Fruit fly (Drosophila melanogaster) whole organism, embryonic: ENCODE data around the gene FeCH.

Experiments used
- ATbp ChIP-seq: fragments of 200-800 bp; sonication (Bioruptor generic); optimal IDR thresholded peaks from 2 replicates; lab custom pipeline; 2017; ENCODE audit warnings: missing biosample characterization, mild to moderate bottlenecking, missing genetic modification characterization, missing genetic modification reagents
- Awh ChIP-seq: fragments of 200-800 bp; sonication (Bioruptor generic); IDR thresholded peaks from 2 replicates; pipeline ENCODE4, ENCODE4 v1.3.6; 2022; ENCODE audit warnings: missing biosample characterization, missing genetic modification characterization
- CG10321 ChIP-seq: fragments of 200-800 bp; sonication (Bioruptor generic); IDR thresholded peaks from 2 replicates; pipeline ENCODE4 v1.3.6; 2022; ENCODE audit warnings: missing biosample characterization, missing genetic modification characterization
- CG11398 ChIP-seq: fragments of 200-800 bp; sonication (Bioruptor generic); optimal IDR thresholded peaks from 2 replicates; lab custom pipeline; 2016; ENCODE audit warnings: missing biosample characterization, missing genetic modification characterization
- CG11456 ChIP-seq: fragments of 200-800 bp; sonication (Bioruptor generic); IDR thresholded peaks from 3 replicates; pipeline ENCODE4 v1.3.6; 2022; ENCODE audit warnings: missing biosample characterization, missing genetic modification characterization
- CG1647 ChIP-seq: fragments of 200-800 bp; sonication (Bioruptor generic); optimal IDR thresholded peaks from 3 replicates; lab custom pipeline; 2016; ENCODE audit warnings: missing biosample characterization, missing genetic modification characterization
- CG16813 ChIP-seq: fragments of 200-800 bp; sonication (Bioruptor generic); IDR thresholded peaks from 3 replicates; pipeline ENCODE4 v1.3.6; 2022; ENCODE audit warnings: missing biosample characterization, missing genetic modification characterization; ENCODE audit not compliant: partially characterized antibody
- CG31365 ChIP-seq: fragments of 200-800 bp; sonication (Bioruptor generic); optimal IDR thresholded peaks from 2 replicates; lab custom pipeline; 2018; ENCODE audit warnings: missing biosample characterization, mild to moderate bottlenecking, missing genetic modification characterization
- CG31388 ChIP-seq: fragments of 200-800 bp; sonication (Bioruptor generic); optimal IDR thresholded peaks from 2 replicates; lab custom pipeline; 2016; ENCODE audit warnings: missing biosample characterization, missing genetic modification characterization
- CG31441 ChIP-seq: fragments of 200-800 bp; sonication (Bioruptor generic); IDR thresholded peaks from 2 replicates; pipeline ENCODE4 v1.3.6; 2022; ENCODE audit warnings: missing biosample characterization, missing genetic modification characterization
- CG3163 ChIP-seq: fragments of 200-800 bp; sonication (Bioruptor generic); optimal IDR thresholded peaks from 3 replicates; lab custom pipeline; 2016; ENCODE audit warnings: missing biosample characterization, missing genetic modification characterization
- CG32767 ChIP-seq: fragments of 200-800 bp; sonication (Bioruptor generic); IDR thresholded peaks from 2 replicates; pipeline ENCODE4 v1.3.6; 2022; ENCODE audit warnings: missing biosample characterization, missing genetic modification characterization
- CG34224 ChIP-seq: fragments of 200-800 bp; sonication (Bioruptor generic); IDR thresholded peaks from 3 replicates; pipeline ENCODE4 v1.3.6; 2022; ENCODE audit warnings: missing biosample characterization, missing genetic modification characterization; ENCODE audit not compliant: partially characterized antibody
- CG4617 ChIP-seq: fragments of 200-800 bp; sonication (Bioruptor generic); optimal IDR thresholded peaks from 3 replicates; lab custom pipeline; 2016; ENCODE audit warnings: missing biosample characterization, missing genetic modification characterization, borderline replicate concordance
- CG6689 ChIP-seq: fragments of 200-800 bp; sonication (Bioruptor generic); IDR thresholded peaks from 2 replicates; pipeline ENCODE4 v1.3.6; 2022; ENCODE audit warnings: missing biosample characterization, missing genetic modification characterization
- CG7556 ChIP-seq: fragments of 200-800 bp; sonication (Bioruptor generic); optimal IDR thresholded peaks from 2 replicates; lab custom pipeline; 2017; ENCODE audit warnings: missing biosample characterization, mild to moderate bottlenecking, missing genetic modification characterization
- CG7987 ChIP-seq: fragments of 200-800 bp; sonication (Bioruptor generic); optimal IDR thresholded peaks from 2 replicates; lab custom pipeline; 2018; ENCODE audit warnings: missing biosample characterization, mild to moderate bottlenecking, missing genetic modification characterization, moderate library complexity
- CG9215 ChIP-seq: fragments of 200-800 bp; sonication (Bioruptor generic); IDR thresholded peaks from 2 replicates; pipeline ENCODE4 v1.3.6; 2022; ENCODE audit warnings: missing biosample characterization, missing genetic modification characterization
- CG9609 ChIP-seq: fragments of 200-800 bp; sonication (Bioruptor generic); optimal IDR thresholded peaks from 3 replicates; lab custom pipeline; 2016; ENCODE audit warnings: missing biosample characterization, missing genetic modification characterization
- Dip3 ChIP-seq: fragments of 200-800 bp; sonication (Bioruptor generic); optimal IDR thresholded peaks from 3 replicates; lab custom pipeline; 2016; ENCODE audit warnings: missing biosample characterization, missing genetic modification characterization
- Dll ChIP-seq: fragments of 200-800 bp; sonication (Bioruptor generic); IDR thresholded peaks from 4 replicates; pipeline ENCODE4 v1.3.6; 2022; ENCODE audit warnings: missing biosample characterization, missing genetic modification characterization; ENCODE audit not compliant: partially characterized antibody
- Doc3 ChIP-seq: fragments of 200-800 bp; sonication (Bioruptor generic); IDR thresholded peaks from 3 replicates; pipeline ENCODE4 v1.3.6; 2022; ENCODE audit warnings: missing biosample characterization, missing genetic modification characterization; ENCODE audit not compliant: partially characterized antibody
- Hr51 ChIP-seq, 2 experiments: fragments of 200-800 bp; sonication (Bioruptor generic); optimal IDR thresholded peaks; 2 replicates in 1 of 2; 3 replicates in 1 of 2; lab custom pipeline; 2016 to 2018; ENCODE audit warnings: missing biosample characterization in 2 of 2, missing genetic modification characterization in 2 of 2, mild to moderate bottlenecking in 1 of 2, moderate library complexity in 1 of 2
- MBD-R2 ChIP-seq: fragments of 200-800 bp; sonication (Bioruptor generic); IDR thresholded peaks from 2 replicates; pipeline ENCODE4 v1.3.6; 2022; ENCODE audit warnings: missing biosample characterization, missing genetic modification characterization
- MESR4 ChIP-seq: fragments of 200-800 bp; sonication (Bioruptor generic); optimal IDR thresholded peaks from 2 replicates; lab custom pipeline; 2018; ENCODE audit warnings: missing biosample characterization, mild to moderate bottlenecking, missing genetic modification characterization, moderate library complexity
- Nf-YC ChIP-seq: fragments of 200-800 bp; optimal IDR thresholded peaks from 3 replicates; lab custom pipeline; 2019; ENCODE audit warnings: missing biosample characterization, mild to moderate bottlenecking, missing genetic modification characterization, moderate library complexity
- Opbp ChIP-seq: fragments of 200-800 bp; sonication (Bioruptor generic); IDR thresholded peaks from 3 replicates; pipeline ENCODE4 v1.3.6; 2022; ENCODE audit warnings: missing biosample characterization, missing genetic modification characterization; ENCODE audit not compliant: partially characterized antibody
- amos ChIP-seq: fragments of 200-800 bp; sonication (Bioruptor generic); IDR thresholded peaks from 2 replicates; pipeline ENCODE4 v1.3.6; 2022; ENCODE audit warnings: missing biosample characterization, missing genetic modification characterization; ENCODE audit not compliant: partially characterized antibody
- ato ChIP-seq: fragments of 200-800 bp; sonication (Bioruptor generic); IDR thresholded peaks from 2 replicates; pipeline ENCODE4 v1.3.6; 2022; ENCODE audit warnings: missing biosample characterization, missing genetic modification characterization; ENCODE audit not compliant: partially characterized antibody
- bbx ChIP-seq: fragments of 200-800 bp; sonication (Bioruptor generic); IDR thresholded peaks from 2 replicates; pipeline ENCODE4 v1.3.6; 2022; ENCODE audit warnings: missing biosample characterization, missing genetic modification characterization; ENCODE audit not compliant: partially characterized antibody
- bigmax ChIP-seq: fragments of 200-800 bp; sonication (Bioruptor generic); optimal IDR thresholded peaks from 2 replicates; lab custom pipeline; 2018; ENCODE audit warnings: missing biosample characterization, mild to moderate bottlenecking, missing genetic modification characterization
- exex ChIP-seq: fragments of 200-800 bp; sonication (Bioruptor generic); optimal IDR thresholded peaks from 4 replicates; lab custom pipeline; 2018; ENCODE audit warnings: missing biosample characterization, mild to moderate bottlenecking, missing genetic modification characterization, moderate library complexity
- fd96Cb ChIP-seq: fragments of 200-800 bp; sonication (Bioruptor generic); optimal IDR thresholded peaks from 2 replicates; lab custom pipeline; 2018; ENCODE audit warnings: missing biosample characterization, mild to moderate bottlenecking, missing genetic modification characterization, moderate library complexity
- gce ChIP-seq: fragments of 200-800 bp; sonication (Bioruptor generic); IDR thresholded peaks from 3 replicates; pipeline ENCODE4 v1.3.6; 2022; ENCODE audit warnings: missing biosample characterization, missing genetic modification characterization
- gfzf ChIP-seq: fragments of 200-800 bp; sonication (Bioruptor generic); optimal IDR thresholded peaks from 2 replicates; lab custom pipeline; 2016; ENCODE audit warnings: missing biosample characterization, mild to moderate bottlenecking, missing genetic modification characterization, moderate library complexity
- grau ChIP-seq: fragments of 200-800 bp; optimal IDR thresholded peaks from 3 replicates; lab custom pipeline; 2019; ENCODE audit warnings: missing biosample characterization, mild to moderate bottlenecking, missing genetic modification characterization, moderate library complexity
- ken ChIP-seq: fragments of 200-800 bp; sonication (Bioruptor generic); IDR thresholded peaks from 3 replicates; pipeline ENCODE4 v1.3.6; 2022; ENCODE audit warnings: missing biosample characterization, missing genetic modification characterization
- lola ChIP-seq, 3 experiments: fragments of >200 bp in 2 of 3; fragments of 200-800 bp in 1 of 3; sonication (Bioruptor generic) in 1 of 3; optimal IDR thresholded peaks; 2 replicates each; lab custom pipeline; 2017 to 2019; ENCODE audit warnings: missing biosample characterization in 3 of 3, missing genetic modification characterization in 3 of 3, mild to moderate bottlenecking in 1 of 3, moderate library complexity in 1 of 3
- nerfin-2 ChIP-seq: fragments of 200-800 bp; sonication (Bioruptor generic); IDR thresholded peaks from 2 replicates; pipeline ENCODE4 v1.3.6; 2022; ENCODE audit warnings: missing biosample characterization, missing genetic modification characterization; ENCODE audit not compliant: partially characterized antibody
- nmo ChIP-seq: fragments of 200-800 bp; sonication (Bioruptor generic); optimal IDR thresholded peaks from 2 replicates; lab custom pipeline; 2018; ENCODE audit warnings: missing biosample characterization, mild to moderate bottlenecking, missing genetic modification characterization, moderate library complexity
- nom ChIP-seq: fragments of 200-800 bp; sonication (Bioruptor generic); optimal IDR thresholded peaks from 2 replicates; lab custom pipeline; 2017; ENCODE audit warnings: missing biosample characterization, missing genetic modification characterization, mild to moderate bottlenecking, moderate library complexity, missing genetic modification reagents
- pan ChIP-seq, 4 experiments: fragments of >200 bp in 3 of 4; fragments of 200-800 bp in 1 of 4; sonication (Bioruptor generic) in 1 of 4; optimal IDR thresholded peaks in 3 of 4; IDR thresholded peaks in 1 of 4; 2 replicates each; pipeline versions ENCODE4 v1.3.6 to Lab custom; 2017 to 2022; ENCODE audit warnings: missing biosample characterization in 2 of 4, missing genetic modification characterization in 2 of 4, mixed read lengths in 1 of 4
- pros ChIP-seq: fragments of 200-800 bp; sonication (Bioruptor generic); optimal IDR thresholded peaks from 3 replicates; lab custom pipeline; 2019; ENCODE audit warnings: missing biosample characterization, mild to moderate bottlenecking, missing genetic modification characterization, moderate library complexity
- ranshi ChIP-seq: fragments of 200-800 bp; sonication (Bioruptor generic); IDR thresholded peaks from 2 replicates; pipeline ENCODE4 v1.3.6; 2022; ENCODE audit warnings: missing biosample characterization, missing genetic modification characterization
- shn ChIP-seq: fragments of 200-800 bp; sonication (Bioruptor generic); optimal IDR thresholded peaks from 3 replicates; lab custom pipeline; 2016; ENCODE audit warnings: missing biosample characterization, missing genetic modification characterization
- sim ChIP-seq: fragments of 200-800 bp; sonication (Bioruptor generic); IDR thresholded peaks from 2 replicates; pipeline ENCODE4 v1.3.6; 2022; ENCODE audit warnings: missing biosample characterization, missing genetic modification characterization
- zen2 ChIP-seq: fragments of 200-800 bp; sonication (Bioruptor generic); IDR thresholded peaks from 3 replicates; pipeline ENCODE4 v1.3.6; 2022; ENCODE audit warnings: missing biosample characterization, missing genetic modification characterization; ENCODE audit not compliant: partially characterized antibody
- zfh2 ChIP-seq: fragments of 200-800 bp; sonication (Bioruptor generic); optimal IDR thresholded peaks from 2 replicates; lab custom pipeline; 2016; ENCODE audit warnings: missing biosample characterization, missing genetic modification characterization

FeCH gene

DNA sequence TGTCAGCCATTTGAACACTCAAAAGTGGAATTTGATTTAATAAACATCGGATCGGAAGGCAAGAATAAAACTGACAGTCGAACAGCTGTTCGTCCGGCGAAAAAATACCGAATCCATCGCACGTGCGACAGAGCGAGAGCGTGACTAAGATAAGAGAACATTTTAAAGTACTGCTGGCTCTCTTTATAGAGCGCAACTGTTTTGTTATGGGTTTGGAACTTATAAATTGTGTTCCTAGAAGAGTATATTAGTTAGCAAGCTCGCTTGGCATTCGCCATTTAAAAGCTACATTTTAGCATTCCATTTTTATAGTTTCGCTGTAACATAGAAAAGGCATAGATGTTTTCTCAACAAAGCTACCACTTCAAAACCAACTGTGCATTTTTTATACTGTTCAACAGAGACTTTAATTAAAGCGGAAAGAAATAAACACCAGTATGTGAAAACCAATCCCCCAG, 2.0 kb downstream of the FeCH start, which contains the start of gene Rift (continued):
- TF ChIP-seq CG16813 (GFP tag; lab: Robert Waterston, UW) (no peak), CG9215 (GFP tag; lab: Robert Waterston, UW) (0 out of 2 replicates have a peak, but pooled peaks have one; percentile 18), amos (GFP tag; lab: Robert Waterston, UW) (no peak), CG34224 (GFP tag; lab: Robert Waterston, UW) (0 out of 3 replicates have a peak, but pooled peaks have one; percentile 38), shn (GFP tag; lab: Kevin White, UChicago) (peak; percentile 15), grau (tag; lab: Kevin White, UChicago) (peak; percentile 50), ranshi (GFP tag; lab: Robert Waterston, UW) (peak; percentile 25; the same call in 1 of the 2 replicates), bbx (GFP tag; lab: Robert Waterston, UW) (no peak), nmo (GFP tag; lab: Kevin White, UChicago) (peak; percentile 28), MBD-R2 (GFP tag; lab: Robert Waterston, UW) (peak; percentile 28; the same call in 1 of the 2 replicates), exex (tag; lab: Kevin White, UChicago) (no peak), CG1647 (GFP tag; lab: Kevin White, UChicago) (no peak), CG3163 (GFP tag; lab: Kevin White, UChicago) (peak; percentile 96), MESR4 (peak; percentile 40), Dll (GFP tag; lab: Robert Waterston, UW) (peak; percentile 59; the same call in 3 of the 4 replicates), ato (GFP tag; lab: Robert Waterston, UW) (no peak), zfh2 (GFP tag; lab: Kevin White, UChicago) (peak; percentile 18), nom (GFP tag; lab: Kevin White, UChicago) (peak; percentile 4), Dip3 (GFP tag; lab: Kevin White, UChicago) (no peak), ken (GFP tag; lab: Robert Waterston, UW) (no peak), sim (GFP tag; lab: Robert Waterston, UW) (no peak), CG31365 (tag; lab: Kevin White, UChicago) (no peak), CG11398 (GFP tag; lab: Kevin White, UChicago) (no peak), CG31388 (GFP tag; lab: Kevin White, UChicago) (no peak), CG32767 (GFP tag; lab: Robert Waterston, UW) (no peak), Nf-YC (tag; lab: Kevin White, UChicago) (peak; percentile 26), pan (optimal IDR thresholded peaks at IDR 0.05; lab: Kevin White, UChicago) (no peak), pan (GFP tag; optimal IDR thresholded peaks at IDR 0.05 in 1 of 2, IDR thresholded peaks at IDR 0.05 in 1 of 2) (peak in 1 of 2 experiments; percentile 43), gce (GFP tag; lab: Robert Waterston, UW) (no peak; the same call in 2 of the 3 replicates), Doc3 (no peak), CG9609 (GFP tag; lab: Kevin White, UChicago) (peak; percentile 31), CG31441 (no peak), Opbp (GFP tag; lab: Robert Waterston, UW) (no peak), CG6689 (GFP tag; lab: Robert Waterston, UW) (peak; percentile 40; the same call in 1 of the 2 replicates), ATbp (peak; percentile 18), zen2 (GFP tag; lab: Robert Waterston, UW) (no peak), gfzf (GFP tag; lab: Kevin White, UChicago) (no peak), CG10321 (GFP tag; lab: Robert Waterston, UW) (no peak), CG7987 (GFP tag; lab: Kevin White, UChicago) (no peak), bigmax (no peak), lola (GFP tag; optimal IDR thresholded peaks at IDR 0.05; lab: Kevin White, UChicago) (no peak), CG7556 (GFP tag; lab: Kevin White, UChicago) (peak; percentile 37), fd96Cb (tag; lab: Kevin White, UChicago) (no peak), nerfin-2 (GFP tag; lab: Robert Waterston, UW) (no peak), CG4617 (GFP tag; lab: Kevin White, UChicago) (no peak), Hr51 (GFP tag; optimal IDR thresholded peaks at IDR 0.05; lab: Kevin White, UChicago) (peak in 1 of 2 experiments; percentile 44), Awh (no peak), pros (GFP tag; lab: Kevin White, UChicago) (no peak), CG11456 (GFP tag; lab: Robert Waterston, UW) (no peak)
